Worm (Caenorhabditis elegans): ENCODE data around the gene srh-276.

ce11 chrV:15497731-15498130 lies 31.4 kb upstream of the srh-276 start:
- TF ChIP-seq elt-3 (tag; optimal IDR thresholded peaks at IDR 0.05), result no peak
- TF ChIP-seq nhr-12 (tag; optimal IDR thresholded peaks at IDR 0.05), result no peak
- TF ChIP-seq mep-1 (tag; optimal IDR thresholded peaks at IDR 0.05), result no peak
- no peak for TF ChIP-seq sem-2 (GFP tag; optimal IDR thresholded peaks at IDR 0.05)
- TF ChIP-seq nhr-28 (tag; optimal IDR thresholded peaks at IDR 0.05), result no peak
- TF ChIP-seq blmp-1 (tag; optimal IDR thresholded peaks at IDR 0.05), result no peak
- no peak for TF ChIP-seq ces-1 (GFP tag; optimal IDR thresholded peaks at IDR 0.05)
- no peak for TF ChIP-seq zip-8 (tag; optimal IDR thresholded peaks at IDR 0.05)
- peak; percentile 66 for TF ChIP-seq ham-2 (GFP tag; optimal IDR thresholded peaks at IDR 0.05)
- peak; percentile 17 for TF ChIP-seq cnd-1 (tag; optimal IDR thresholded peaks at IDR 0.05)
- TF ChIP-seq lsy-2 (tag; optimal IDR thresholded peaks at IDR 0.05), result no peak
- TF ChIP-seq snpc-4 (tag; optimal IDR thresholded peaks at IDR 0.05), result no peak
